Fruit fly (Drosophila melanogaster) whole organism, embryonic: ENCODE measurements around the gene Gr89a.

Experiments used
- Atf3 ChIP-seq: fragments of 200-800 bp; sonication (Bioruptor generic); optimal IDR thresholded peaks from 3 replicates; lab custom pipeline; 2016; ENCODE audit warnings: missing biosample characterization, missing genetic modification characterization
- Awh ChIP-seq: fragments of 200-800 bp; sonication (Bioruptor generic); IDR thresholded peaks from 2 replicates; pipeline ENCODE4, ENCODE4 v1.3.6; 2022; ENCODE audit warnings: missing biosample characterization, missing genetic modification characterization
- B-H2 ChIP-seq: fragments of 200-800 bp; sonication (Bioruptor generic); optimal IDR thresholded peaks from 2 replicates; lab custom pipeline; 2018; ENCODE audit warnings: missing biosample characterization, mild to moderate bottlenecking, missing genetic modification characterization
- CG10565 ChIP-seq: fragments of 200-800 bp; sonication (Bioruptor generic); optimal IDR thresholded peaks from 3 replicates; lab custom pipeline; 2016; ENCODE audit warnings: missing biosample characterization, mild to moderate bottlenecking, missing genetic modification characterization
- CG10959 ChIP-seq: fragments of 200-800 bp; sonication (Bioruptor generic); IDR thresholded peaks from 2 replicates; pipeline ENCODE4 v1.3.6; 2022; ENCODE audit warnings: missing biosample characterization, missing genetic modification characterization
- CG11456 ChIP-seq: fragments of 200-800 bp; sonication (Bioruptor generic); IDR thresholded peaks from 3 replicates; pipeline ENCODE4 v1.3.6; 2022; ENCODE audit warnings: missing biosample characterization, missing genetic modification characterization
- CG11696 ChIP-seq: fragments of 200-800 bp; sonication (Bioruptor generic); IDR thresholded peaks from 2 replicates; pipeline ENCODE4 v1.3.6; 2022; ENCODE audit warnings: missing biosample characterization, missing genetic modification characterization
- CG14667 ChIP-seq: fragments of 200-800 bp; sonication (Bioruptor generic); IDR thresholded peaks from 2 replicates; pipeline ENCODE4 v1.3.6; 2022; ENCODE audit warnings: missing biosample characterization, missing genetic modification characterization
- CG15269 ChIP-seq: fragments of 200-800 bp; sonication (Bioruptor generic); optimal IDR thresholded peaks from 2 replicates; lab custom pipeline; 2018; ENCODE audit warnings: missing biosample characterization, mild to moderate bottlenecking, missing genetic modification characterization, moderate library complexity
- CG18011 ChIP-seq: fragments of 200-800 bp; sonication (Bioruptor generic); optimal IDR thresholded peaks from 2 replicates; lab custom pipeline; 2017; ENCODE audit warnings: missing biosample characterization, missing genetic modification characterization, mild to moderate bottlenecking, moderate library complexity, missing genotype
- CG1832 ChIP-seq: fragments of 200-800 bp; sonication (Bioruptor generic); optimal IDR thresholded peaks from 2 replicates; lab custom pipeline; 2017; ENCODE audit warnings: missing biosample characterization, mild to moderate bottlenecking, missing genetic modification characterization, inconsistent platforms
- CG30403 ChIP-seq: fragments of 200-800 bp; sonication (Bioruptor generic); optimal IDR thresholded peaks from 3 replicates; lab custom pipeline; 2016; ENCODE audit warnings: missing biosample characterization, missing genetic modification characterization
- CG3847 ChIP-seq: fragments of 200-800 bp; sonication (Bioruptor generic); IDR thresholded peaks from 2 replicates; pipeline ENCODE4 v1.3.6; 2022; ENCODE audit warnings: missing biosample characterization, missing genetic modification characterization
- CG6683 ChIP-seq: fragments of 200-800 bp; sonication (Bioruptor generic); optimal IDR thresholded peaks from 2 replicates; lab custom pipeline; 2017; ENCODE audit warnings: missing biosample characterization, mild to moderate bottlenecking, missing genetic modification characterization, missing genetic modification reagents
- CG9876 ChIP-seq: fragments of 200-800 bp; sonication (Bioruptor generic); optimal IDR thresholded peaks from 2 replicates; lab custom pipeline; 2016; ENCODE audit warnings: missing biosample characterization, missing genetic modification characterization
- D19A ChIP-seq: fragments of 200-800 bp; optimal IDR thresholded peaks from 3 replicates; lab custom pipeline; 2019; ENCODE audit warnings: missing biosample characterization, mild to moderate bottlenecking, missing genetic modification characterization, moderate library complexity
- Dip2 ChIP-seq: fragments of 200-800 bp; sonication (Bioruptor generic); IDR thresholded peaks from 2 replicates; pipeline ENCODE4 v1.3.6; 2022; ENCODE audit warnings: missing biosample characterization, missing genetic modification characterization
- Dref ChIP-seq: fragments of 200-800 bp; sonication (Bioruptor generic); IDR thresholded peaks from 2 replicates; pipeline ENCODE4 v1.3.6; 2022; ENCODE audit warnings: missing biosample characterization, missing genetic modification characterization
- Elba2 ChIP-seq: fragments of 200-800 bp; sonication (Bioruptor generic); optimal IDR thresholded peaks from 3 replicates; lab custom pipeline; 2016; ENCODE audit warnings: missing biosample characterization, missing genetic modification characterization
- HHEX ChIP-seq: fragments of 200-800 bp; sonication (Bioruptor generic); optimal IDR thresholded peaks from 3 replicates; lab custom pipeline; 2017; ENCODE audit warnings: missing biosample characterization, mild to moderate bottlenecking, missing genetic modification characterization, missing genetic modification reagents
- HLH54F ChIP-seq: fragments of 200-800 bp; sonication (Bioruptor generic); optimal IDR thresholded peaks from 3 replicates; lab custom pipeline; 2016; ENCODE audit warnings: missing biosample characterization, missing genetic modification characterization
- Jarid2 ChIP-seq: fragments of 200-800 bp; sonication (Bioruptor generic); optimal IDR thresholded peaks from 3 replicates; lab custom pipeline; 2017; ENCODE audit warnings: mild to moderate bottlenecking, missing biosample characterization, missing genetic modification reagents, missing genetic modification characterization
- MBD-R2 ChIP-seq: fragments of 200-800 bp; sonication (Bioruptor generic); IDR thresholded peaks from 2 replicates; pipeline ENCODE4 v1.3.6; 2022; ENCODE audit warnings: missing biosample characterization, missing genetic modification characterization
- MTF-1 ChIP-seq: fragments of 200-800 bp; sonication (Bioruptor generic); optimal IDR thresholded peaks from 2 replicates; lab custom pipeline; 2018; ENCODE audit warnings: missing biosample characterization, mild to moderate bottlenecking, missing genetic modification characterization, borderline replicate concordance
- NC2α ChIP-seq: fragments of 200-800 bp; sonication (Bioruptor generic); optimal IDR thresholded peaks from 2 replicates; lab custom pipeline; 2016; ENCODE audit warnings: missing biosample characterization, missing genetic modification characterization
- NC2β ChIP-seq: fragments of 200-800 bp; sonication (Bioruptor generic); optimal IDR thresholded peaks from 2 replicates; lab custom pipeline; 2016; ENCODE audit warnings: missing biosample characterization, missing genetic modification characterization
- NfI ChIP-seq: fragments of 200-800 bp; sonication (Bioruptor generic); optimal IDR thresholded peaks from 3 replicates; lab custom pipeline; 2018; ENCODE audit warnings: missing biosample characterization, mild to moderate bottlenecking, missing genetic modification characterization, moderate library complexity
- PHDP ChIP-seq: fragments of 200-800 bp; sonication (Bioruptor generic); optimal IDR thresholded peaks from 3 replicates; lab custom pipeline; 2018; ENCODE audit warnings: missing biosample characterization, mild to moderate bottlenecking, missing genetic modification characterization, moderate library complexity
- Side ChIP-seq: fragments of 200-800 bp; sonication (Bioruptor generic); optimal IDR thresholded peaks from 2 replicates; lab custom pipeline; 2016; ENCODE audit warnings: missing biosample characterization, missing genetic modification characterization
- Sin3A ChIP-seq: fragments of >200 bp; optimal IDR thresholded peaks from 2 replicates; lab custom pipeline; 2018
- Ssrp ChIP-seq: fragments of 200-800 bp; sonication (Bioruptor generic); optimal IDR thresholded peaks from 2 replicates; lab custom pipeline; 2018; ENCODE audit warnings: missing biosample characterization, mild to moderate bottlenecking, missing genetic modification characterization, moderate library complexity
- ac ChIP-seq: fragments of 200-800 bp; sonication (Bioruptor generic); optimal IDR thresholded peaks from 3 replicates; lab custom pipeline; 2017; ENCODE audit warnings: missing biosample characterization, mild to moderate bottlenecking, missing genetic modification characterization
- amos ChIP-seq: fragments of 200-800 bp; sonication (Bioruptor generic); IDR thresholded peaks from 2 replicates; pipeline ENCODE4 v1.3.6; 2022; ENCODE audit warnings: missing biosample characterization, missing genetic modification characterization; ENCODE audit not compliant: partially characterized antibody
- cg ChIP-seq: fragments of 200-800 bp; sonication (Bioruptor generic); optimal IDR thresholded peaks from 3 replicates; lab custom pipeline; 2019; ENCODE audit warnings: missing biosample characterization, mild to moderate bottlenecking, missing genetic modification characterization, moderate library complexity
- chm ChIP-seq: fragments of 200-800 bp; sonication (Bioruptor generic); IDR thresholded peaks from 2 replicates; pipeline ENCODE4 v1.3.6; 2022; ENCODE audit warnings: missing biosample characterization, missing genetic modification characterization
- da ChIP-seq: fragments of 200-800 bp; sonication (Bioruptor generic); optimal IDR thresholded peaks from 2 replicates; lab custom pipeline; 2016; ENCODE audit warnings: missing biosample characterization, missing genetic modification characterization
- dati ChIP-seq: fragments of 200-800 bp; sonication (Bioruptor generic); IDR thresholded peaks from 2 replicates; pipeline ENCODE4 v1.3.6; 2022; ENCODE audit warnings: missing biosample characterization, missing genetic modification characterization
- esg ChIP-seq: fragments of 200-800 bp; sonication (Bioruptor generic); conservative IDR thresholded peaks from 2 replicates; pipeline ENCODE4 v1.3.6; 2022; ENCODE audit warnings: missing biosample characterization, missing genetic modification characterization
- exex ChIP-seq: fragments of 200-800 bp; sonication (Bioruptor generic); optimal IDR thresholded peaks from 4 replicates; lab custom pipeline; 2018; ENCODE audit warnings: missing biosample characterization, mild to moderate bottlenecking, missing genetic modification characterization, moderate library complexity
- gfzf ChIP-seq: fragments of 200-800 bp; sonication (Bioruptor generic); optimal IDR thresholded peaks from 2 replicates; lab custom pipeline; 2016; ENCODE audit warnings: missing biosample characterization, mild to moderate bottlenecking, missing genetic modification characterization, moderate library complexity
- h ChIP-seq: fragments of >200 bp; optimal IDR thresholded peaks from 2 replicates; lab custom pipeline; 2017
- insv ChIP-seq, 2 experiments: fragments of 200-800 bp; sonication (Bioruptor generic); optimal IDR thresholded peaks; 3 replicates each; lab custom pipeline; 2016 to 2018; ENCODE audit warnings: missing biosample characterization in 2 of 2, missing genetic modification characterization in 2 of 2
- kah ChIP-seq: fragments of 200-800 bp; sonication (Bioruptor generic); optimal IDR thresholded peaks from 2 replicates; lab custom pipeline; 2018; ENCODE audit warnings: missing biosample characterization, mild to moderate bottlenecking, missing genetic modification characterization
- nmo ChIP-seq: fragments of 200-800 bp; sonication (Bioruptor generic); optimal IDR thresholded peaks from 2 replicates; lab custom pipeline; 2018; ENCODE audit warnings: missing biosample characterization, mild to moderate bottlenecking, missing genetic modification characterization, moderate library complexity
- pnt ChIP-seq: fragments of 200-800 bp; sonication (Bioruptor generic); optimal IDR thresholded peaks from 3 replicates; lab custom pipeline; 2016; ENCODE audit warnings: missing biosample characterization, missing genetic modification characterization
- pros ChIP-seq: fragments of 200-800 bp; sonication (Bioruptor generic); optimal IDR thresholded peaks from 3 replicates; lab custom pipeline; 2019; ENCODE audit warnings: missing biosample characterization, mild to moderate bottlenecking, missing genetic modification characterization, moderate library complexity
- sc ChIP-seq, 3 experiments: fragments of >200 bp in 2 of 3; fragments of 200-800 bp in 1 of 3; sonication (Bioruptor generic) in 1 of 3; optimal IDR thresholded peaks; 2 replicates in 2 of 3; 3 replicates in 1 of 3; lab custom pipeline; 2017; ENCODE audit warnings: mild to moderate bottlenecking in 1 of 3, missing biosample characterization in 1 of 3, missing genetic modification characterization in 1 of 3, missing genetic modification reagents in 1 of 3
- sens ChIP-seq: fragments of 200-800 bp; sonication (Bioruptor generic); peaks from one replicate; lab custom pipeline; 2016; ENCODE audit warnings: missing biosample characterization, missing genetic modification characterization
- vvl ChIP-seq: fragments of 200-800 bp; sonication (Bioruptor generic); IDR thresholded peaks from 2 replicates; pipeline ENCODE4 v1.3.6; 2022; ENCODE audit warnings: missing biosample characterization, missing genetic modification characterization
- zen ChIP-seq: fragments of 200-800 bp; sonication (Bioruptor generic); optimal IDR thresholded peaks from 3 replicates; lab custom pipeline; 2018; ENCODE audit warnings: missing biosample characterization, mild to moderate bottlenecking, missing genetic modification characterization, moderate library complexity
- zen2 ChIP-seq: fragments of 200-800 bp; sonication (Bioruptor generic); IDR thresholded peaks from 3 replicates; pipeline ENCODE4 v1.3.6; 2022; ENCODE audit warnings: missing biosample characterization, missing genetic modification characterization; ENCODE audit not compliant: partially characterized antibody

Gr89a gene

dm6 chr3R:16497379-16497778 is 1.4 kb downstream of the Gr89a start (continued):
- TF ChIP-seq NC2α = peak; percentile 13
- TF ChIP-seq CG11696 = peak; percentile 65
- peak; percentile 64 for TF ChIP-seq CG6683 (GFP tag; lab: Kevin White, UChicago)
- TF ChIP-seq h (lab: Kevin White, UChicago) = no peak
- peak; percentile 68 for TF ChIP-seq kah (GFP tag; lab: Kevin White, UChicago)
- peak; percentile 53 for TF ChIP-seq HLH54F
- TF ChIP-seq chm = peak; percentile 87
- TF ChIP-seq CG9876 (GFP tag; lab: Kevin White, UChicago) = peak; percentile 65
- no peak for TF ChIP-seq Dip2 (GFP tag; lab: Robert Waterston, UW)
- TF ChIP-seq NfI (GFP tag; lab: Kevin White, UChicago) = peak; percentile 90
- peak; percentile 71 for TF ChIP-seq pnt (GFP tag; lab: Kevin White, UChicago)
- TF ChIP-seq sc (optimal IDR thresholded peaks at IDR 0.05; lab: Kevin White, UChicago) = no peak
- TF ChIP-seq sc (GFP tag; optimal IDR thresholded peaks at IDR 0.05; lab: Kevin White, UChicago) = peak; percentile 68
- TF ChIP-seq esg (GFP tag; lab: Robert Waterston, UW) = peak; percentile 73
- no peak for TF ChIP-seq cg (GFP tag; lab: Kevin White, UChicago)
- TF ChIP-seq CG14667 (GFP tag; lab: Robert Waterston, UW) = peak; percentile 75
- TF ChIP-seq sens = peak; percentile 88
- peak; percentile 74 for TF ChIP-seq CG3847 (GFP tag; lab: Robert Waterston, UW)
- peak; percentile 78 for TF ChIP-seq Ssrp (tag; lab: Kevin White, UChicago)
- TF ChIP-seq CG18011 (GFP tag; lab: Kevin White, UChicago) = peak; percentile 51
- peak in 1 of 2 experiments; percentile 70 for TF ChIP-seq insv (GFP tag; optimal IDR thresholded peaks at IDR 0.05; lab: Kevin White, UChicago)
- TF ChIP-seq CG15269 = peak; percentile 84
- TF ChIP-seq amos (GFP tag; lab: Robert Waterston, UW) = no peak
- TF ChIP-seq Side (GFP tag; lab: Kevin White, UChicago) = peak; percentile 59
- TF ChIP-seq MBD-R2 (GFP tag; lab: Robert Waterston, UW) = peak; percentile 25; the same call in 1 of the 2 replicates
- peak; percentile 97 for TF ChIP-seq CG11456
- peak; percentile 87 for TF ChIP-seq MTF-1
- TF ChIP-seq zen2 (GFP tag; lab: Robert Waterston, UW) = no peak
- TF ChIP-seq Elba2 (GFP tag; lab: Kevin White, UChicago) = peak; percentile 73
- no peak for TF ChIP-seq pros (GFP tag; lab: Kevin White, UChicago)
- TF ChIP-seq Awh (GFP tag; lab: Robert Waterston, UW) = peak; percentile 83
- peak; percentile 79 for TF ChIP-seq D19A (tag; lab: Kevin White, UChicago)
- peak; percentile 53 for TF ChIP-seq B-H2 (GFP tag; lab: Kevin White, UChicago)
- TF ChIP-seq gfzf (GFP tag; lab: Kevin White, UChicago) = no peak
- TF ChIP-seq vvl (GFP tag; lab: Robert Waterston, UW) = peak; percentile 93
- TF ChIP-seq ac (GFP tag; lab: Kevin White, UChicago) = peak; percentile 29
- TF ChIP-seq HHEX (GFP tag; lab: Kevin White, UChicago) = peak; percentile 82
- peak; percentile 69 for TF ChIP-seq NC2β (GFP tag; lab: Kevin White, UChicago)
- peak; percentile 20 for TF ChIP-seq Atf3
- peak; percentile 89 for TF ChIP-seq CG30403 (GFP tag; lab: Kevin White, UChicago)
- TF ChIP-seq CG1832 = no peak
- peak; percentile 77 for TF ChIP-seq CG10959 (GFP tag; lab: Robert Waterston, UW)
- peak; percentile 81 for TF ChIP-seq zen (tag; lab: Kevin White, UChicago)
- peak; percentile 38; the same call in 1 of the 2 replicates for TF ChIP-seq dati
- no peak for TF ChIP-seq Dref (GFP tag; lab: Robert Waterston, UW)
- TF ChIP-seq CG10565 (GFP tag; lab: Kevin White, UChicago) = peak; percentile 53
- TF ChIP-seq exex = no peak
- TF ChIP-seq nmo = peak; percentile 85
- TF ChIP-seq Jarid2 (GFP tag; lab: Kevin White, UChicago) = peak; percentile 62
- TF ChIP-seq Sin3A (lab: Kevin White, UChicago) = no peak
- peak; percentile 91 for TF ChIP-seq PHDP (tag; lab: Kevin White, UChicago)
- peak; percentile 26 for TF ChIP-seq da (GFP tag; lab: Kevin White, UChicago)
